Worm (Caenorhabditis elegans): Measurements from ENCODE around the gene clh-4.

clh-4 gene

ce11 chrX:4115026-4115425 lies 14.7 kb upstream of the clh-4 start, which contains the start of gene F09F9.1:
F09F9.1 (plus strand) TSS chrX:4115326.
- TF ChIP-seq F13H6.1 (tag; optimal IDR thresholded peaks at IDR 0.05) (no peak), R02D3.7 (tag; optimal IDR thresholded peaks at IDR 0.05) (no peak), lin-11 (tag; optimal IDR thresholded peaks at IDR 0.05) (no peak), lin-39 (tag; optimal IDR thresholded peaks at IDR 0.05) (no peak), sem-4 (tag; optimal IDR thresholded peaks at IDR 0.05) (no peak), nhr-23 (tag; optimal IDR thresholded peaks at IDR 0.05) (no peak), nhr-10 (tag; optimal IDR thresholded peaks at IDR 0.05) (no peak), ama-1 (optimal IDR thresholded peaks at IDR 0.05) (no peak), lin-13 (GFP tag; optimal IDR thresholded peaks at IDR 0.05) (no peak), egl-27 (tag; optimal IDR thresholded peaks at IDR 0.05) (no peak), unc-62 (GFP tag; optimal IDR thresholded peaks at IDR 0.05) (no peak), zag-1 (tag; optimal IDR thresholded peaks at IDR 0.05) (no peak), gmeb-1 (tag; optimal IDR thresholded peaks at IDR 0.05) (no peak), unc-55 (GFP tag; optimal IDR thresholded peaks at IDR 0.05) (no peak), mdl-1 (tag; optimal IDR thresholded peaks at IDR 0.05) (no peak), elt-1 (tag; optimal IDR thresholded peaks at IDR 0.05) (no peak)

ce11 chrX:4111416-4111815 lies 11.0 kb upstream of the clh-4 start, which contains the start of gene F09F9.2:
F09F9.2 (minus strand) TSS chrX:4111440.
- TF ChIP-seq ceh-16 (tag; optimal IDR thresholded peaks at IDR 0.05) (no peak), nhr-21 (tag; optimal IDR thresholded peaks at IDR 0.05) (peak; percentile 18)

- TF ChIP-seq F13H6.1 (tag; optimal IDR thresholded peaks at IDR 0.05), result peak; percentile 10
- TF ChIP-seq elt-1 (tag; optimal IDR thresholded peaks at IDR 0.05), result no peak
- no peak for TF ChIP-seq dmd-4 (tag; optimal IDR thresholded peaks at IDR 0.05)
- TF ChIP-seq nhr-11 (tag; optimal IDR thresholded peaks at IDR 0.05), result no peak
- TF ChIP-seq nhr-6 (tag; optimal IDR thresholded peaks at IDR 0.05), result no peak
- TF ChIP-seq lin-11 (tag; optimal IDR thresholded peaks at IDR 0.05), result no peak
- no peak for TF ChIP-seq elt-3 (tag; optimal IDR thresholded peaks at IDR 0.05)
- no peak for TF ChIP-seq snpc-4 (tag; optimal IDR thresholded peaks at IDR 0.05)
- TF ChIP-seq C34F6.9 (tag; optimal IDR thresholded peaks at IDR 0.05), result no peak
- TF ChIP-seq ama-1 (optimal IDR thresholded peaks at IDR 0.05), result peak; percentile 9
- TF ChIP-seq fos-1 (tag; optimal IDR thresholded peaks at IDR 0.05), result no peak
- TF ChIP-seq sma-3 (GFP tag; optimal IDR thresholded peaks at IDR 0.05), result no peak
- TF ChIP-seq sma-9 (GFP tag; optimal IDR thresholded peaks at IDR 0.05), result no peak
- TF ChIP-seq sma-9 (tag; optimal IDR thresholded peaks at IDR 0.05), result no peak
- no peak for TF ChIP-seq egl-27 (tag; optimal IDR thresholded peaks at IDR 0.05)
- TF ChIP-seq nhr-21 (tag; optimal IDR thresholded peaks at IDR 0.05), result peak; percentile 35
Observed at ce11 chrX:4109970-4110369, 9.6 kb upstream of the clh-4 start.

ce11 chrX:4106896-4107505 lies 6.6 kb upstream of the clh-4 start, which contains the start of gene R02E4.2:
R02E4.2 (plus strand) TSS chrX:4107455.
- TF ChIP-seq nhr-77 (tag; optimal IDR thresholded peaks at IDR 0.05) (no peak), dmd-4 (tag; optimal IDR thresholded peaks at IDR 0.05) (no peak), gmeb-1 (tag; optimal IDR thresholded peaks at IDR 0.05) (no peak), F13H6.1 (tag; optimal IDR thresholded peaks at IDR 0.05) (no peak), crh-2 (tag; optimal IDR thresholded peaks at IDR 0.05) (no peak), zag-1 (tag; optimal IDR thresholded peaks at IDR 0.05) (no peak), unc-62 (GFP tag; optimal IDR thresholded peaks at IDR 0.05) (no peak), mbf-1 (tag; optimal IDR thresholded peaks at IDR 0.05) (no peak)

- TF ChIP-seq sma-3 (GFP tag; optimal IDR thresholded peaks at IDR 0.05) (no peak), nhr-21 (tag; optimal IDR thresholded peaks at IDR 0.05) (no peak), blmp-1 (tag; optimal IDR thresholded peaks at IDR 0.05; ENCODE audit: insufficient read depth) (no peak), ceh-16 (tag; optimal IDR thresholded peaks at IDR 0.05) (no peak), dmd-4 (tag; optimal IDR thresholded peaks at IDR 0.05) (no peak), aly-2 (tag; optimal IDR thresholded peaks at IDR 0.05) (no peak), elt-1 (tag; optimal IDR thresholded peaks at IDR 0.05) (no peak), fos-1 (tag; optimal IDR thresholded peaks at IDR 0.05) (no peak)
Observed at ce11 chrX:4104435-4104834, 4.1 kb upstream of the clh-4 start, which contains the start of gene R02E4.1. R02E4.1 (minus strand) TSS chrX:4104535.

All from whole organism, L2 larva.